Worm (Caenorhabditis elegans) whole organism, late embryonic: ENCODE data around the gene F10E7.11.

Experiments
- odd-2 ChIP-seq: sonication (generic microtip); optimal IDR thresholded peaks from 2 replicates; lab custom pipeline; 2017; ENCODE audit warnings: antibody characterized with exemption, mild to moderate bottlenecking, missing genetic modification characterization, missing compliant biosample characterization
- pha-4 ChIP-seq: fragments of 150-350 bp; optimal IDR thresholded peaks from 2 replicates; lab custom pipeline; 2018; ENCODE audit warnings: missing biosample characterization, missing genetic modification reagents, missing genetic modification characterization

ce11 chrII:7146240-7146639, 23.5 kb upstream of the F10E7.11 start:
- TF ChIP-seq pha-4 (no peak), odd-2 (no peak)
